Fruit fly (Drosophila melanogaster) whole organism, wandering third instar larva: ENCODE results near the gene BckdhA.
A peak's percentile ranks its signal among the peaks of the same experiment; 100 is the strongest.

ENCODE experiments used
- Abd-B ChIP-seq: fragments of >200 bp; optimal IDR thresholded peaks from 2 replicates; lab custom pipeline; 2017; ENCODE audit warnings: missing biosample characterization, missing genetic modification characterization
- CG32264 ChIP-seq: fragments of 200-800 bp; sonication (Bioruptor generic); optimal IDR thresholded peaks from 2 replicates; lab custom pipeline; 2016; ENCODE audit warnings: missing biosample characterization, missing genetic modification characterization
- CG9705 ChIP-seq: fragments of 200-800 bp; sonication (Bioruptor generic); optimal IDR thresholded peaks from 2 replicates; lab custom pipeline; 2018; ENCODE audit warnings: missing biosample characterization, mild to moderate bottlenecking, missing genetic modification characterization
- CrebA ChIP-seq: fragments of 200-800 bp; sonication (Bioruptor generic); optimal IDR thresholded peaks from 2 replicates; lab custom pipeline; 2016; ENCODE audit warnings: missing biosample characterization, mild to moderate bottlenecking, missing genetic modification characterization, borderline replicate concordance
- Dfd ChIP-seq: fragments of >200 bp; optimal IDR thresholded peaks from 2 replicates; lab custom pipeline; 2017; ENCODE audit warnings: missing biosample characterization, missing genetic modification characterization
- Dif ChIP-seq: fragments of 200-275, 200-300 bp; sonication (Bioruptor generic); optimal IDR thresholded peaks from 2 replicates; lab custom pipeline; 2018; ENCODE audit warnings: missing biosample characterization, missing genetic modification characterization; ENCODE audit not compliant: partially characterized antibody
- GATAd ChIP-seq: sonication (Bioruptor generic); optimal IDR thresholded peaks from 2 replicates; lab custom pipeline; 2016; ENCODE audit warnings: missing biosample characterization, missing genetic modification characterization
- HLH106 ChIP-seq: fragments of 200-800 bp; optimal IDR thresholded peaks from 3 replicates; lab custom pipeline; 2019; ENCODE audit warnings: missing biosample characterization, mild to moderate bottlenecking, missing genetic modification characterization, moderate library complexity
- Hnf4 ChIP-seq: fragments of 200-800 bp; sonication (Bioruptor generic); optimal IDR thresholded peaks from 2 replicates; lab custom pipeline; 2016; ENCODE audit warnings: missing biosample characterization, mild to moderate bottlenecking, missing genetic modification characterization
- Hr78 ChIP-seq: fragments of >200 bp; optimal IDR thresholded peaks from 2 replicates; lab custom pipeline; 2017; ENCODE audit warnings: missing biosample characterization, missing genetic modification characterization
- Hr83 ChIP-seq: fragments of 200-300 bp; sonication (Bioruptor generic); optimal IDR thresholded peaks from 2 replicates; lab custom pipeline; 2016; ENCODE audit warnings: missing biosample characterization, mild to moderate bottlenecking, missing genetic modification characterization, moderate library complexity; ENCODE audit not compliant: poor library complexity, severe bottlenecking
- Jra ChIP-seq: sonication (Bioruptor generic); optimal IDR thresholded peaks from 2 replicates; lab custom pipeline; 2016; ENCODE audit warnings: missing biosample characterization, missing genetic modification characterization
- Mio ChIP-seq: sonication (Bioruptor generic); optimal IDR thresholded peaks from 2 replicates; lab custom pipeline; 2016; ENCODE audit warnings: missing biosample characterization, missing genetic modification characterization
- Myc ChIP-seq: fragments of >200 bp; optimal IDR thresholded peaks from 2 replicates; lab custom pipeline; 2017
- N ChIP-seq: fragments of >200 bp; optimal IDR thresholded peaks from 2 replicates; lab custom pipeline; 2018; ENCODE audit warnings: missing biosample characterization, missing external identifiers, missing genetic modification characterization
- OdsH ChIP-seq: fragments of 200-800 bp; sonication (Bioruptor generic); optimal IDR thresholded peaks from 2 replicates; lab custom pipeline; 2016; ENCODE audit warnings: missing biosample characterization, mild to moderate bottlenecking, missing genetic modification characterization
- Rel ChIP-seq, 2 experiments: fragments of 200-800 bp; sonication (Bioruptor generic) in 1 of 2; optimal IDR thresholded peaks; 2 replicates in 1 of 2; 3 replicates in 1 of 2; lab custom pipeline; 2016 to 2019; ENCODE audit warnings: mild to moderate bottlenecking in 2 of 2, missing biosample characterization in 2 of 2, missing genetic modification characterization in 2 of 2, moderate library complexity in 1 of 2
- Sp1 ChIP-seq: fragments of 200-800 bp; sonication (Bioruptor generic); optimal IDR thresholded peaks from 3 replicates; lab custom pipeline; 2019; ENCODE audit warnings: missing biosample characterization, mild to moderate bottlenecking, missing genetic modification characterization, moderate library complexity
- Vsx2 ChIP-seq: fragments of 200-300, 225-300 bp; sonication (Bioruptor generic); optimal IDR thresholded peaks from 2 replicates; lab custom pipeline; 2018; ENCODE audit warnings: missing biosample characterization, missing genetic modification characterization; ENCODE audit not compliant: partially characterized antibody
- br ChIP-seq: fragments of 200-800 bp; sonication (Bioruptor generic); optimal IDR thresholded peaks from 2 replicates; lab custom pipeline; 2016; ENCODE audit warnings: missing biosample characterization, missing genetic modification characterization
- brk ChIP-seq: fragments of 200-800 bp; sonication (Bioruptor generic); optimal IDR thresholded peaks from 2 replicates; lab custom pipeline; 2016; ENCODE audit warnings: missing biosample characterization, mild to moderate bottlenecking, missing genetic modification characterization
- dl ChIP-seq, 2 experiments: fragments of 175-275, 200-275 bp in 1 of 2; fragments of 200-275 bp in 1 of 2; sonication (Bioruptor generic); optimal IDR thresholded peaks; lab custom pipeline; 2018; ENCODE audit warnings: mild to moderate bottlenecking in 2 of 2, missing biosample characterization in 2 of 2, missing genetic modification characterization in 2 of 2, moderate library complexity in 2 of 2; ENCODE audit not compliant: partially characterized antibody in 2 of 2, insufficient read depth in 1 of 2
- dmrt93B ChIP-seq: fragments of 200-800 bp; sonication (Bioruptor generic); optimal IDR thresholded peaks from 2 replicates; lab custom pipeline; 2018; ENCODE audit warnings: missing biosample characterization, mild to moderate bottlenecking, missing genetic modification characterization
- dsf ChIP-seq: sonication (Bioruptor generic); optimal IDR thresholded peaks from 2 replicates; lab custom pipeline; 2016; ENCODE audit warnings: missing biosample characterization, missing genetic modification characterization, borderline replicate concordance
- ey ChIP-seq: fragments of 200-800 bp; sonication (Bioruptor generic); optimal IDR thresholded peaks from 2 replicates; lab custom pipeline; 2016; ENCODE audit warnings: missing biosample characterization, missing genetic modification characterization
- foxo ChIP-seq, 2 experiments: fragments of 200-800 bp; sonication (Bioruptor generic); optimal IDR thresholded peaks; 2 replicates in 1 of 2; 3 replicates in 1 of 2; lab custom pipeline; 2016 to 2017; ENCODE audit warnings: missing biosample characterization in 2 of 2, missing genetic modification characterization in 2 of 2
- fru ChIP-seq: fragments of 200-800 bp; sonication (Bioruptor generic); optimal IDR thresholded peaks from 3 replicates; lab custom pipeline; 2016; ENCODE audit warnings: missing biosample characterization, mild to moderate bottlenecking, missing genetic modification characterization
- h ChIP-seq: fragments of 200-800 bp; sonication (Bioruptor generic); optimal IDR thresholded peaks from 3 replicates; lab custom pipeline; 2016; ENCODE audit warnings: missing biosample characterization, mild to moderate bottlenecking, missing genetic modification characterization
- jim ChIP-seq: fragments of 175-275, 200-325 bp; sonication (Bioruptor generic); optimal IDR thresholded peaks from 2 replicates; lab custom pipeline; 2016; ENCODE audit warnings: missing biosample characterization, mild to moderate bottlenecking, missing genetic modification characterization
- lola ChIP-seq: fragments of >200 bp; optimal IDR thresholded peaks from 2 replicates; lab custom pipeline; 2017; ENCODE audit warnings: missing biosample characterization, missing genetic modification characterization
- pan ChIP-seq: fragments of >200 bp; optimal IDR thresholded peaks from 2 replicates; lab custom pipeline; 2017
- psq ChIP-seq: fragments of 200-800 bp; sonication (Bioruptor generic); optimal IDR thresholded peaks from 3 replicates; lab custom pipeline; 2017; ENCODE audit warnings: missing biosample characterization, mild to moderate bottlenecking, missing genetic modification characterization, moderate library complexity
- rgr ChIP-seq: fragments of 200-800 bp; sonication (Bioruptor generic); optimal IDR thresholded peaks from 3 replicates; lab custom pipeline; 2016; ENCODE audit warnings: missing biosample characterization, mild to moderate bottlenecking, missing genetic modification characterization
- sage ChIP-seq: fragments of 200-800 bp; sonication (Bioruptor generic); optimal IDR thresholded peaks from 2 replicates; lab custom pipeline; 2016; ENCODE audit warnings: missing biosample characterization, mild to moderate bottlenecking, missing genetic modification characterization
- sv ChIP-seq: fragments of 200-800 bp; sonication (Bioruptor generic); optimal IDR thresholded peaks from 3 replicates; lab custom pipeline; 2016; ENCODE audit warnings: missing biosample characterization, missing genetic modification characterization
- tai ChIP-seq: sonication (Bioruptor generic); optimal IDR thresholded peaks from 2 replicates; lab custom pipeline; 2016; ENCODE audit warnings: missing biosample characterization, missing genetic modification characterization
- usp ChIP-seq: fragments of >200 bp; optimal IDR thresholded peaks from 2 replicates; lab custom pipeline; 2017; ENCODE audit warnings: missing biosample characterization, missing genetic modification characterization
- woc ChIP-seq: sonication (Bioruptor generic); optimal IDR thresholded peaks from 2 replicates; lab custom pipeline; 2016; ENCODE audit warnings: missing biosample characterization, mild to moderate bottlenecking, missing genetic modification characterization

BckdhA gene

dm6 chr3R:9512193-9513051, 43.2 kb upstream of the BckdhA start:
- TF ChIP-seq CrebA (GFP tag; lab: Kevin White, UChicago) (no peak), dl (GFP tag; optimal IDR thresholded peaks at IDR 0.05; lab: Kevin White, UChicago; ENCODE audit: insufficient read depth in 1 of 2, partially characterized antibody in 2 of 2) (peak in 1 of 2 experiments; percentile 57), Dif (GFP tag; lab: Kevin White, UChicago) (peak; percentile 29)

dm6 chr3R:9513052-9513420, 42.5 kb upstream of the BckdhA start, which contains the start of the genes Ras85D and Rlb1:
Gene Ras85D, minus strand, starts transcription at chr3R:9513067.
Gene Rlb1, plus strand, starts transcription at chr3R:9513327.
- TF ChIP-seq sage (GFP tag; lab: Kevin White, UChicago) (no peak), N (GFP tag; lab: Kevin White, UChicago) (no peak), Sp1 (GFP tag; lab: Kevin White, UChicago) (peak; percentile 49), HLH106 (tag; lab: Kevin White, UChicago) (peak; percentile 77), woc (GFP tag; lab: Kevin White, UChicago) (peak; percentile 57), Mio (GFP tag; lab: Kevin White, UChicago) (no peak), CG9705 (GFP tag; lab: Kevin White, UChicago) (peak; percentile 50), CrebA (GFP tag; lab: Kevin White, UChicago) (no peak), GATAd (no peak), foxo (GFP tag; optimal IDR thresholded peaks at IDR 0.05; lab: Kevin White, UChicago) (peak in 1 of 2 experiments; percentile 81), ey (peak; percentile 80), h (GFP tag; lab: Kevin White, UChicago) (peak; percentile 76), fru (GFP tag; lab: Kevin White, UChicago) (peak; percentile 76), rgr (peak; percentile 70), lola (GFP tag; lab: Kevin White, UChicago) (no peak), brk (peak; percentile 64), br (GFP tag; lab: Kevin White, UChicago) (peak; percentile 68), pan (lab: Kevin White, UChicago) (no peak), usp (GFP tag; lab: Kevin White, UChicago) (no peak), Hnf4 (peak; percentile 78), OdsH (peak; percentile 37), Vsx2 (GFP tag; lab: Kevin White, UChicago) (no peak), dsf (GFP tag; lab: Kevin White, UChicago) (peak; percentile 36), CG32264 (GFP tag; lab: Kevin White, UChicago) (no peak), Abd-B (GFP tag; lab: Kevin White, UChicago) (no peak), Jra (peak; percentile 68), Dfd (GFP tag; lab: Kevin White, UChicago) (no peak), tai (GFP tag; lab: Kevin White, UChicago) (peak; percentile 93), Rel (GFP tag; optimal IDR thresholded peaks at IDR 0.05; lab: Kevin White, UChicago) (no peak), Rel (tag; optimal IDR thresholded peaks at IDR 0.05; lab: Kevin White, UChicago) (peak; percentile 21), dmrt93B (GFP tag; lab: Kevin White, UChicago) (no peak), Hr78 (no peak), Hr83 (GFP tag; lab: Kevin White, UChicago) (peak; percentile 18), jim (GFP tag; lab: Kevin White, UChicago) (peak; percentile 7), dl (GFP tag; optimal IDR thresholded peaks at IDR 0.05; lab: Kevin White, UChicago; ENCODE audit: insufficient read depth in 1 of 2, partially characterized antibody in 2 of 2) (no peak), Dif (GFP tag; lab: Kevin White, UChicago) (no peak), Myc (lab: Kevin White, UChicago) (peak; percentile 45), psq (GFP tag; lab: Kevin White, UChicago) (peak; percentile 62), sv (peak; percentile 77)
- TF ChIP-seq, all 38 proteins: peak for 22
